Fruit fly (Drosophila melanogaster): Measurements from ENCODE around the gene mnd.

The mnd gene

dm6 chr3L:14992025-14992424 is 7.1 kb downstream of the mnd start, which contains the start of gene Zip71B:
Gene Zip71B (plus strand): TSS chr3L:14992289.
- TF ChIP-seq Dif (GFP tag; optimal IDR thresholded peaks at IDR 0.05; ENCODE audit: partially characterized antibody) (peak; percentile 78), Rel (GFP tag; optimal IDR thresholded peaks at IDR 0.05) (no peak), Rel (tag; optimal IDR thresholded peaks at IDR 0.05) (peak; percentile 66), Vsx2 (GFP tag; optimal IDR thresholded peaks at IDR 0.05; ENCODE audit: partially characterized antibody) (peak; percentile 67), Jra (GFP tag; optimal IDR thresholded peaks at IDR 0.05) (no peak), Sp1 (GFP tag; optimal IDR thresholded peaks at IDR 0.05) (no peak)

- TF ChIP-seq Rel (GFP tag; optimal IDR thresholded peaks at IDR 0.05) (no peak), Rel (tag; optimal IDR thresholded peaks at IDR 0.05) (peak; percentile 8), CG32264 (GFP tag; optimal IDR thresholded peaks at IDR 0.05) (no peak), br (GFP tag; optimal IDR thresholded peaks at IDR 0.05) (peak; percentile 3), OdsH (GFP tag; optimal IDR thresholded peaks at IDR 0.05) (no peak), Dfd (GFP tag; optimal IDR thresholded peaks at IDR 0.05) (no peak), sage (GFP tag; optimal IDR thresholded peaks at IDR 0.05) (no peak), Sp1 (GFP tag; optimal IDR thresholded peaks at IDR 0.05) (peak; percentile 22)
These were observed 7.9 kb downstream of the mnd start for dm6 chr3L:14992807-14993206.

dm6 chr3L:14999284-15000019 is 14.6 kb downstream of the mnd start, which contains the start of the genes mRpL39 and Prosbeta2:
Gene mRpL39 (minus strand): TSS chr3L:14999666.
Gene Prosbeta2 (plus strand): TSS chr3L:14999951.
- TF ChIP-seq HLH106 (tag; optimal IDR thresholded peaks at IDR 0.05) (peak; percentile 78), dmrt93B (GFP tag; optimal IDR thresholded peaks at IDR 0.05) (peak; percentile 42), Hr83 (GFP tag; optimal IDR thresholded peaks at IDR 0.05; ENCODE audit: poor library complexity, severe bottlenecking) (peak; percentile 41), CG9705 (GFP tag; optimal IDR thresholded peaks at IDR 0.05) (peak; percentile 48), fru (GFP tag; optimal IDR thresholded peaks at IDR 0.05) (peak; percentile 1), OdsH (GFP tag; optimal IDR thresholded peaks at IDR 0.05) (no peak), brk (GFP tag; optimal IDR thresholded peaks at IDR 0.05) (no peak), Rel (GFP tag; optimal IDR thresholded peaks at IDR 0.05) (no peak), Rel (tag; optimal IDR thresholded peaks at IDR 0.05) (peak; percentile 40), woc (GFP tag; optimal IDR thresholded peaks at IDR 0.05) (peak; percentile 34), h (GFP tag; optimal IDR thresholded peaks at IDR 0.05) (peak; percentile 36), Abd-B (GFP tag; optimal IDR thresholded peaks at IDR 0.05) (no peak), foxo (GFP tag; optimal IDR thresholded peaks at IDR 0.05) (peak in 1 of 2 experiments; percentile 63), Myc (optimal IDR thresholded peaks at IDR 0.05) (peak; percentile 71)

dm6 chr3L:15005085-15005484 is 20.2 kb downstream of the mnd start:
- peak; percentile 55 for TF ChIP-seq ey (GFP tag; optimal IDR thresholded peaks at IDR 0.05)
- TF ChIP-seq Vsx2 (GFP tag; optimal IDR thresholded peaks at IDR 0.05; ENCODE audit: partially characterized antibody) = no peak
- TF ChIP-seq Abd-B (GFP tag; optimal IDR thresholded peaks at IDR 0.05) = no peak
- TF ChIP-seq usp (GFP tag; optimal IDR thresholded peaks at IDR 0.05) = no peak
- no peak for TF ChIP-seq Rel (GFP tag; optimal IDR thresholded peaks at IDR 0.05)
- no peak for TF ChIP-seq Rel (tag; optimal IDR thresholded peaks at IDR 0.05)
- peak; percentile 34 for TF ChIP-seq HLH106 (tag; optimal IDR thresholded peaks at IDR 0.05)
- no peak for TF ChIP-seq Myc (optimal IDR thresholded peaks at IDR 0.05)
- TF ChIP-seq CG9705 (GFP tag; optimal IDR thresholded peaks at IDR 0.05) = no peak
- no peak for TF ChIP-seq N (GFP tag; optimal IDR thresholded peaks at IDR 0.05)
- no peak for TF ChIP-seq Hr83 (GFP tag; optimal IDR thresholded peaks at IDR 0.05; ENCODE audit: poor library complexity, severe bottlenecking)
- no peak for TF ChIP-seq Hr78 (GFP tag; optimal IDR thresholded peaks at IDR 0.05)
- no peak for TF ChIP-seq Dfd (GFP tag; optimal IDR thresholded peaks at IDR 0.05)
- TF ChIP-seq dl (GFP tag; optimal IDR thresholded peaks at IDR 0.05; ENCODE audit: insufficient read depth in 1 of 2, partially characterized antibody in 2 of 2) = no peak
- peak; percentile 9 for TF ChIP-seq brk (GFP tag; optimal IDR thresholded peaks at IDR 0.05)
- TF ChIP-seq Jra (GFP tag; optimal IDR thresholded peaks at IDR 0.05) = no peak
- no peak for TF ChIP-seq Sp1 (GFP tag; optimal IDR thresholded peaks at IDR 0.05)
- no peak for TF ChIP-seq sage (GFP tag; optimal IDR thresholded peaks at IDR 0.05)
- peak; percentile 18 for TF ChIP-seq psq (GFP tag; optimal IDR thresholded peaks at IDR 0.05)
- peak in 1 of 2 experiments; percentile 50 for TF ChIP-seq foxo (GFP tag; optimal IDR thresholded peaks at IDR 0.05)
- no peak for TF ChIP-seq CrebA (GFP tag; optimal IDR thresholded peaks at IDR 0.05; ENCODE audit: borderline replicate concordance)
- peak; percentile 70 for TF ChIP-seq h (GFP tag; optimal IDR thresholded peaks at IDR 0.05)
- TF ChIP-seq Dif (GFP tag; optimal IDR thresholded peaks at IDR 0.05; ENCODE audit: partially characterized antibody) = no peak
- TF ChIP-seq Hnf4 (GFP tag; optimal IDR thresholded peaks at IDR 0.05) = peak; percentile 42
- TF ChIP-seq Mio (GFP tag; optimal IDR thresholded peaks at IDR 0.05) = no peak
- TF ChIP-seq sv (GFP tag; optimal IDR thresholded peaks at IDR 0.05) = no peak
- TF ChIP-seq br (GFP tag; optimal IDR thresholded peaks at IDR 0.05) = peak; percentile 39
- TF ChIP-seq dsf (GFP tag; optimal IDR thresholded peaks at IDR 0.05; ENCODE audit: borderline replicate concordance) = no peak
- no peak for TF ChIP-seq dmrt93B (GFP tag; optimal IDR thresholded peaks at IDR 0.05)
- no peak for TF ChIP-seq jim (GFP tag; optimal IDR thresholded peaks at IDR 0.05)
- TF ChIP-seq OdsH (GFP tag; optimal IDR thresholded peaks at IDR 0.05) = peak; percentile 59
- peak; percentile 51 for TF ChIP-seq fru (GFP tag; optimal IDR thresholded peaks at IDR 0.05)
- no peak for TF ChIP-seq lola (GFP tag; optimal IDR thresholded peaks at IDR 0.05)
- no peak for TF ChIP-seq pan (optimal IDR thresholded peaks at IDR 0.05)
- no peak for TF ChIP-seq tai (GFP tag; optimal IDR thresholded peaks at IDR 0.05)
- no peak for TF ChIP-seq GATAd (GFP tag; optimal IDR thresholded peaks at IDR 0.05)
- no peak for TF ChIP-seq CG32264 (GFP tag; optimal IDR thresholded peaks at IDR 0.05)
- no peak for TF ChIP-seq woc (GFP tag; optimal IDR thresholded peaks at IDR 0.05)
- TF ChIP-seq rgr (GFP tag; optimal IDR thresholded peaks at IDR 0.05) = peak; percentile 51
